Worm (Caenorhabditis elegans) whole organism, L4 larva: Measurements from ENCODE around the gene lgc-36.

ENCODE experiments used
- ctbp-1 ChIP-seq: fragments of 200-800 bp; sonication (Bioruptor generic); IDR thresholded peaks from 2 replicates; pipeline ENCODE4 v1.3.6; 2022; ENCODE audit warnings: missing genetic modification reagents, missing genetic modification characterization, missing compliant biosample characterization
- egl-27 ChIP-seq: sonication (generic microtip); optimal IDR thresholded peaks from 3 replicates; lab custom pipeline; 2017; ENCODE audit warnings: missing biosample characterization, missing genetic modification reagents, missing genetic modification characterization
- fos-1 ChIP-seq: fragments of 150-350 bp; optimal IDR thresholded peaks from 2 replicates; lab custom pipeline; 2014; ENCODE audit warnings: missing biosample characterization, missing genetic modification characterization
- mdl-1 ChIP-seq, 2 experiments: fragments of 150-350 bp in 1 of 2; sonication (generic microtip) in 1 of 2; optimal IDR thresholded peaks; 2 replicates each; lab custom pipeline; 2014 to 2017; ENCODE audit warnings: missing biosample characterization in 2 of 2, missing genetic modification characterization in 2 of 2

- TF ChIP-seq ctbp-1 (GFP tag; lab: Robert Waterston, UW) = no peak
- no peak for TF ChIP-seq egl-27
- TF ChIP-seq mdl-1 (tag; optimal IDR thresholded peaks at IDR 0.05; lab: Kevin White, UChicago) = no peak
- no peak for TF ChIP-seq fos-1 (tag; lab: Kevin White, UChicago)
These were observed 7.9 kb upstream of the lgc-36 start, which contains the start of gene str-116 for ce11 chrV:11266681-11267080.
